Fruit fly (Drosophila melanogaster) whole organism, embryonic: Measurements from ENCODE around the gene CG7333.

Experiments
- Sin3A ChIP-seq: fragments of >200 bp; optimal IDR thresholded peaks from 2 replicates; lab custom pipeline; 2018
- vvl ChIP-seq: fragments of 200-800 bp; sonication (Bioruptor generic); IDR thresholded peaks from 2 replicates; pipeline ENCODE4 v1.3.6; 2022; ENCODE audit warnings: missing biosample characterization, missing genetic modification characterization
- zen2 ChIP-seq: fragments of 200-800 bp; sonication (Bioruptor generic); IDR thresholded peaks from 3 replicates; pipeline ENCODE4 v1.3.6; 2022; ENCODE audit warnings: missing biosample characterization, missing genetic modification characterization; ENCODE audit not compliant: partially characterized antibody

- TF ChIP-seq Sin3A (no peak), zen2 (GFP tag; lab: Robert Waterston, UW) (no peak), vvl (GFP tag; lab: Robert Waterston, UW) (no peak)
Observed at dm6 chr3R:19586319-19586718, 14.1 kb upstream of the CG7333 start.
